Fruit fly (Drosophila melanogaster) whole organism: ENCODE results near the gene Wee1.

Source experiments
- Dll ChIP-seq: fragments of >200 bp; optimal IDR thresholded peaks from 2 replicates; lab custom pipeline; 2017
- EcR ChIP-seq, 2 experiments: fragments of >200 bp; optimal IDR thresholded peaks; 2 replicates each; lab custom pipeline; 2017; ENCODE audit warnings: missing biosample characterization in 2 of 2, missing genetic modification characterization in 2 of 2, missing genetic modification reagents in 2 of 2
- pan ChIP-seq: fragments of >200 bp; optimal IDR thresholded peaks from 2 replicates; lab custom pipeline; 2017
- psq ChIP-seq: fragments of >200 bp; optimal IDR thresholded peaks from 2 replicates; lab custom pipeline; 2017
- usp ChIP-seq: fragments of >200 bp; optimal IDR thresholded peaks from 2 replicates; lab custom pipeline; 2017; ENCODE audit warnings: missing biosample characterization, missing genetic modification characterization, mixed read lengths

dm6 chr2L:6956725-6957124 lies 42.8 kb upstream of the Wee1 start, which contains the start of the genes CG13775 and CG3430:
- TF ChIP-seq Dll (lab: Kevin White, UChicago) (no peak), psq (lab: Kevin White, UChicago) (no peak), usp (GFP tag; lab: Kevin White, UChicago) (no peak), EcR (GFP tag; optimal IDR thresholded peaks at IDR 0.05; lab: Kevin White, UChicago) (no peak), pan (lab: Kevin White, UChicago) (no peak)
